Worm (Caenorhabditis elegans): Measurements from ENCODE around the gene F45E6.1.
A peak's percentile ranks its signal among the peaks of the same experiment; 100 is the strongest.

Gene F45E6.1

DNA sequence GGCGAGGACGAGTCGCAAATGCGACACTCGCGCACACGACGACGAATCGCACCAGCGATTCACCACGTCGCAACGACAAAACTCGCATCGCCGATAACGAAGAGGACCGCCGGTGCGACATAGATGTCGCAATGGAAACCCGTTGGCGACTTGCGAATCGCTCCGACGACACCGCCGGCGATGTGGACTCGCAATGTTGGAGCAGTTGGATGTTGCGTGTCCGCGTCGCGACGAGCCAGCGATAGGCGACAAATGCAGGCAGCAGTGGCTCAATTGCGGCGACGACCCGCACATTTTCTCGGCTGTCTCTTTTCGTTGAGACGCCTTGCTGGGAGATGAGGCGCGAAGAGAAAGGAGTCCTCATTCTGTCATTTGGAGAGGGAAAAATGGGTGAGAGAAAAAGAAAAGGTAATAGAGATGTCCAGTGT lies 25.1 kb downstream of the F45E6.1 start (continued):
- no peak for TF ChIP-seq egl-27 (tag; optimal IDR thresholded peaks at IDR 0.05)
- TF ChIP-seq lin-39 (tag; optimal IDR thresholded peaks at IDR 0.05): no peak
- TF ChIP-seq ama-1 (optimal IDR thresholded peaks at IDR 0.05): no peak
- no peak for TF ChIP-seq nhr-12 (tag; optimal IDR thresholded peaks at IDR 0.05)
- TF ChIP-seq lin-35 (GFP tag; optimal IDR thresholded peaks at IDR 0.05): peak; percentile 6 to 16
- TF ChIP-seq nhr-71 (tag; optimal IDR thresholded peaks at IDR 0.05): peak; percentile 60
- TF ChIP-seq nhr-28 (tag; optimal IDR thresholded peaks at IDR 0.05): no peak
- peak; percentile 43 for TF ChIP-seq nhr-20 (tag; optimal IDR thresholded peaks at IDR 0.05)
- no peak for TF ChIP-seq nhr-85 (tag)
- TF ChIP-seq nhr-11 (tag; optimal IDR thresholded peaks at IDR 0.05): no peak
- TF ChIP-seq F16B12.6 (tag; optimal IDR thresholded peaks at IDR 0.05): no peak
- TF ChIP-seq sox-4 (tag; optimal IDR thresholded peaks at IDR 0.05): peak; percentile 12
- peak; percentile 75 for TF ChIP-seq lin-14 (GFP tag; optimal IDR thresholded peaks at IDR 0.05)
- TF ChIP-seq efl-1 (optimal IDR thresholded peaks at IDR 0.05): no peak
- no peak for TF ChIP-seq efl-1 (GFP tag; optimal IDR thresholded peaks at IDR 0.05 in 1 of 2)
- TF ChIP-seq unc-30 (tag; optimal IDR thresholded peaks at IDR 0.05): no peak
- no peak for TF ChIP-seq alr-1 (tag; optimal IDR thresholded peaks at IDR 0.05; ENCODE audit: borderline replicate concordance)
- no peak for TF ChIP-seq grh-1 (GFP tag; IDR thresholded peaks at IDR 0.05)
- 0 out of 2 replicates have a peak, but pooled peaks have one; percentile 19 for TF ChIP-seq ceh-88 (GFP tag; IDR thresholded peaks at IDR 0.05)
- no peak for TF ChIP-seq lin-13 (GFP tag; optimal IDR thresholded peaks at IDR 0.05)
- no peak for TF ChIP-seq mef-2 (tag; optimal IDR thresholded peaks at IDR 0.05)
- peak; percentile 26 for TF ChIP-seq unc-86 (tag; optimal IDR thresholded peaks at IDR 0.05)
- no peak for TF ChIP-seq nhr-90 (tag; optimal IDR thresholded peaks at IDR 0.05; ENCODE audit: poor library complexity)
- TF ChIP-seq zag-1 (tag; optimal IDR thresholded peaks at IDR 0.05): no peak
- TF ChIP-seq aly-2 (tag; optimal IDR thresholded peaks at IDR 0.05): no peak
- TF ChIP-seq ces-1 (GFP tag; optimal IDR thresholded peaks at IDR 0.05): no peak
- TF ChIP-seq vab-15 (tag; optimal IDR thresholded peaks at IDR 0.05): no peak
- no peak for TF ChIP-seq elt-2 (tag; optimal IDR thresholded peaks at IDR 0.05)
- peak; percentile 79 for TF ChIP-seq blmp-1 (tag; optimal IDR thresholded peaks at IDR 0.05)
- TF ChIP-seq ceh-63 (GFP tag; optimal IDR thresholded peaks at IDR 0.05): no peak
- peak; percentile 59 for TF ChIP-seq snu-23 (GFP tag; optimal IDR thresholded peaks at IDR 0.05)
- peak; percentile 50 for TF ChIP-seq mep-1 (tag; optimal IDR thresholded peaks at IDR 0.05)
- peak in 1 of 2 experiments; percentile 21 for TF ChIP-seq ztf-11 (tag; optimal IDR thresholded peaks at IDR 0.05)
- no peak for TF ChIP-seq fkh-4 (tag; optimal IDR thresholded peaks at IDR 0.05; ENCODE audit: borderline replicate concordance)
- TF ChIP-seq jun-1 (tag; optimal IDR thresholded peaks at IDR 0.05): peak; percentile 35
- TF ChIP-seq nhr-19 (GFP tag; conservative IDR thresholded peaks at IDR 0.05): peak; percentile 24; the same call in 1 of the 2 replicates
- peak; percentile 75 for TF ChIP-seq nhr-47 (tag; optimal IDR thresholded peaks at IDR 0.05)
- TF ChIP-seq ceh-8 (GFP tag; optimal IDR thresholded peaks at IDR 0.05): no peak
- TF ChIP-seq swsn-7 (tag; optimal IDR thresholded peaks at IDR 0.05): peak; percentile 60
- TF ChIP-seq dsc-1 (tag; optimal IDR thresholded peaks at IDR 0.05): peak; percentile 81
- peak; percentile 17 for TF ChIP-seq skn-1 (tag; optimal IDR thresholded peaks at IDR 0.05)
- no peak for TF ChIP-seq sptf-1 (tag; optimal IDR thresholded peaks at IDR 0.05)

DNA sequence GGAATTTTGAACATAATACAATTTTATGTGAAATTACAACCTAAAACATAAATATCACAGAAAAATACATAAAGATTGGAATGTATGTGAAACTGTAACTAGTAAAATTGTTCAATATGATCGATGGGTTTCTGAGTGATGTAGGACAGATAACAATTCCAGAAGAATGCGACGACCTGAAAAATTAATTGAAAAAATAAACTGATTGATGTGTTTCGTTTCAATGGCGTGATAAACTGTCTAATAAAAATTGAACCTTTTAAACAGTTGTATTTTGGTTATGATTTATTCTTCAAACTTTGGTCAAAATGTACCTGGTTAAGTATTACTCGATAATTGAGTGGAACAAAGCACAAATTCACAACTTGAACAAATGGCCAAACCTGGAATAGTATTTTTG lies 26.0 kb downstream of the F45E6.1 start:
- TF ChIP-seq rnt-1 (tag; optimal IDR thresholded peaks at IDR 0.05) (no peak), zip-4 (GFP tag; optimal IDR thresholded peaks at IDR 0.05) (no peak), pax-3 (tag; optimal IDR thresholded peaks at IDR 0.05) (no peak), sox-4 (tag; optimal IDR thresholded peaks at IDR 0.05) (no peak), sup-37 (GFP tag; optimal IDR thresholded peaks at IDR 0.05) (no peak), dpl-1 (GFP tag; optimal IDR thresholded peaks at IDR 0.05) (no peak), tlp-1 (tag; optimal IDR thresholded peaks at IDR 0.05) (no peak), nhr-11 (tag; optimal IDR thresholded peaks at IDR 0.05) (no peak), elt-3 (tag; optimal IDR thresholded peaks at IDR 0.05) (no peak), unc-98 (GFP tag; IDR thresholded peaks at IDR 0.05) (no peak), unc-130 (tag; optimal IDR thresholded peaks at IDR 0.05) (no peak)

All from whole organism, L1 larva.